Worm (Caenorhabditis elegans): Measurements from ENCODE around the gene pbo-5.

Gene pbo-5

ce11 chrV:20910167-20910566, 5.1 kb upstream of the pbo-5 start, which contains the start of gene ttll-9:
Gene ttll-9 (plus strand): TSS chrV:20910467.
- TF ChIP-seq lin-13 (tag; optimal IDR thresholded peaks at IDR 0.05) (no peak), ceh-39 (tag; optimal IDR thresholded peaks at IDR 0.05) (no peak), ztf-11 (tag; optimal IDR thresholded peaks at IDR 0.05) (no peak), lsy-2 (tag; optimal IDR thresholded peaks at IDR 0.05) (no peak), zip-8 (tag; optimal IDR thresholded peaks at IDR 0.05) (no peak), ceh-83 (GFP tag; optimal IDR thresholded peaks at IDR 0.05) (no peak), blmp-1 (tag; optimal IDR thresholded peaks at IDR 0.05) (no peak), nhr-12 (tag; optimal IDR thresholded peaks at IDR 0.05) (no peak), tbx-8 (GFP tag; optimal IDR thresholded peaks at IDR 0.05) (no peak), elt-3 (tag; optimal IDR thresholded peaks at IDR 0.05) (no peak), elt-1 (tag; optimal IDR thresholded peaks at IDR 0.05; ENCODE audit: borderline replicate concordance, insufficient read depth) (no peak), unc-120 (tag; optimal IDR thresholded peaks at IDR 0.05; ENCODE audit: poor library complexity, severe bottlenecking) (no peak), sptf-1 (tag; optimal IDR thresholded peaks at IDR 0.05) (no peak), snpc-4 (tag; optimal IDR thresholded peaks at IDR 0.05) (no peak), pha-4 (tag; optimal IDR thresholded peaks at IDR 0.05) (no peak), ces-1 (GFP tag; optimal IDR thresholded peaks at IDR 0.05) (no peak), nhr-76 (tag; optimal IDR thresholded peaks at IDR 0.05) (no peak), sem-2 (GFP tag; optimal IDR thresholded peaks at IDR 0.05) (no peak), M03D4.4 (tag; optimal IDR thresholded peaks at IDR 0.05) (no peak), mab-5 (tag; optimal IDR thresholded peaks at IDR 0.05) (no peak)

DNA sequence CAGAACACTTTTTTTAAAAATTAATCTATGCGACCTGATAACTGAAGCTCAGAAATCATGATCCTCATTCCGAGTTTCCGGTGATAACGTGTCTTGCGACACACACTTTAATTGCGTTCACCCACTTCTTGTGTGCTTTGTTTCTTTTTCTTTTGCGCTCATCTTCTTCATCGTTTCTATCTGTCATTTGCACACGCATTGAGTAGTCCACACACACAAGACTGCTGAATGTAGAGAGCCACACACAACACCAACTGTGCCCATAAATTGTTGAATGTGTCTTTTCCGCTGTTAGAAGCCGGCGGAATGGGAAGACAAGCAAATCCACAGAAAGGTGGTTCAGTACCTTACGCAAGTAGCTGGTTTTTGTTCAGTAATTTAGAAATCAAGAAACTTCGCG, 5.1 kb downstream of the pbo-5 start:
- peak; percentile 75 for TF ChIP-seq hlh-1 (tag; optimal IDR thresholded peaks at IDR 0.05)
- TF ChIP-seq unc-39 (tag; optimal IDR thresholded peaks at IDR 0.05), result no peak

All from whole organism, mixed stage, embryonic.